Fruit fly (Drosophila melanogaster) whole organism, prepupa: ENCODE measurements around the gene CG1208.

Source experiments
- Blimp-1 ChIP-seq: fragments of 200-800 bp; sonication (Bioruptor generic); optimal IDR thresholded peaks from 3 replicates; lab custom pipeline; 2017; ENCODE audit warnings: missing biosample characterization, missing genetic modification characterization, mild to moderate bottlenecking, moderate library complexity, missing genetic modification reagents
- CG10631 ChIP-seq: fragments of 200-800 bp; sonication (Bioruptor generic); optimal IDR thresholded peaks from 2 replicates; lab custom pipeline; 2016; ENCODE audit warnings: missing biosample characterization, missing genetic modification characterization
- CG10669 ChIP-seq: fragments of 200-800 bp; sonication (Bioruptor generic); optimal IDR thresholded peaks from 3 replicates; lab custom pipeline; 2018; ENCODE audit warnings: missing biosample characterization, mild to moderate bottlenecking, missing genetic modification characterization, moderate library complexity
- CG11294 ChIP-seq: fragments of 200-800 bp; sonication (Bioruptor generic); IDR thresholded peaks from 2 replicates; pipeline ENCODE4 v1.3.6; 2022; ENCODE audit warnings: missing biosample characterization, missing genetic modification characterization
- CG15336 ChIP-seq: fragments of 200-800 bp; sonication (Bioruptor generic); IDR thresholded peaks from 2 replicates; pipeline ENCODE4 v1.3.6; 2022; ENCODE audit warnings: missing biosample characterization, missing genetic modification characterization
- CG1621 ChIP-seq: fragments of 200-800 bp; sonication (Bioruptor generic); optimal IDR thresholded peaks from 3 replicates; lab custom pipeline; 2018; ENCODE audit warnings: missing biosample characterization, mild to moderate bottlenecking, missing genetic modification characterization
- CG16779 ChIP-seq: fragments of 200-800 bp; sonication (Bioruptor generic); optimal IDR thresholded peaks from 3 replicates; lab custom pipeline; 2017; ENCODE audit warnings: missing biosample characterization, mild to moderate bottlenecking, missing genetic modification characterization
- CG3032 ChIP-seq: fragments of 200-800 bp; optimal IDR thresholded peaks from 2 replicates; lab custom pipeline; 2019; ENCODE audit warnings: missing biosample characterization, mild to moderate bottlenecking, missing genetic modification characterization, moderate library complexity
- CG31627 ChIP-seq: fragments of 200-800 bp; sonication (Bioruptor generic); optimal IDR thresholded peaks from 3 replicates; lab custom pipeline; 2016; ENCODE audit warnings: missing biosample characterization, missing genetic modification characterization
- CG34406 ChIP-seq: fragments of 200-800 bp; sonication (Bioruptor generic); optimal IDR thresholded peaks from 3 replicates; lab custom pipeline; 2016; ENCODE audit warnings: missing biosample characterization, missing genetic modification characterization
- CG3919 ChIP-seq: fragments of 200-800 bp; sonication (Bioruptor generic); optimal IDR thresholded peaks from 3 replicates; lab custom pipeline; 2016; ENCODE audit warnings: missing biosample characterization, missing genetic modification characterization
- CG4318 ChIP-seq: fragments of 200-800 bp; sonication (Bioruptor generic); optimal IDR thresholded peaks from 3 replicates; lab custom pipeline; 2017; ENCODE audit warnings: missing biosample characterization, mild to moderate bottlenecking, missing genetic modification characterization
- CG6163 ChIP-seq: fragments of 200-800 bp; sonication (Bioruptor generic); IDR thresholded peaks from 3 replicates; pipeline ENCODE4 v1.3.6; 2022; ENCODE audit warnings: missing biosample characterization, missing genetic modification characterization
- CG6276 ChIP-seq: fragments of 200-800 bp; sonication (Bioruptor generic); optimal IDR thresholded peaks from 2 replicates; lab custom pipeline; 2017; ENCODE audit warnings: missing biosample characterization, mild to moderate bottlenecking, missing genetic modification characterization
- CG6808 ChIP-seq: fragments of 200-800 bp; sonication (Bioruptor generic); optimal IDR thresholded peaks from 3 replicates; lab custom pipeline; 2017; ENCODE audit warnings: missing biosample characterization, missing genetic modification characterization, mild to moderate bottlenecking, moderate library complexity, missing genetic modification reagents
- CG8119 ChIP-seq: fragments of 200-800 bp; sonication (Bioruptor generic); IDR thresholded peaks from 3 replicates; pipeline ENCODE4 v1.3.6; 2022; ENCODE audit warnings: missing biosample characterization, missing genetic modification characterization
- CG8632 ChIP-seq: fragments of 200-800 bp; sonication (Bioruptor generic); optimal IDR thresholded peaks from 3 replicates; lab custom pipeline; 2016; ENCODE audit warnings: missing biosample characterization, missing genetic modification characterization
- CG9139 ChIP-seq: fragments of 200-800 bp; sonication (Bioruptor generic); optimal IDR thresholded peaks from 3 replicates; lab custom pipeline; 2017; ENCODE audit warnings: missing biosample characterization, mild to moderate bottlenecking, missing genetic modification characterization
- Eip78C ChIP-seq: fragments of 200-800 bp; sonication (Bioruptor generic); peaks from one replicate; lab custom pipeline; 2016; ENCODE audit warnings: missing biosample characterization, missing genetic modification characterization
- Eip93F ChIP-seq: fragments of 200-800 bp; sonication (Bioruptor generic); optimal IDR thresholded peaks from 2 replicates; lab custom pipeline; 2016; ENCODE audit warnings: missing biosample characterization, mild to moderate bottlenecking, missing genetic modification characterization
- Ets21C ChIP-seq: fragments of 200-800 bp; sonication (Bioruptor generic); optimal IDR thresholded peaks from 3 replicates; lab custom pipeline; 2016; ENCODE audit warnings: missing biosample characterization, missing genetic modification characterization
- Ets96B ChIP-seq: fragments of 200-800 bp; optimal IDR thresholded peaks from 2 replicates; lab custom pipeline; 2019; ENCODE audit warnings: missing biosample characterization, mild to moderate bottlenecking, missing genetic modification characterization, moderate library complexity
- Hr38 ChIP-seq: sonication (Bioruptor generic); optimal IDR thresholded peaks from 2 replicates; lab custom pipeline; 2016; ENCODE audit warnings: missing biosample characterization, missing genetic modification characterization
- Hr39 ChIP-seq: fragments of 200-800 bp; sonication (Bioruptor generic); optimal IDR thresholded peaks from 2 replicates; lab custom pipeline; 2016; ENCODE audit warnings: missing biosample characterization, missing genetic modification characterization
- Lpt ChIP-seq: fragments of 200-800 bp; sonication (Bioruptor generic); optimal IDR thresholded peaks from 3 replicates; lab custom pipeline; 2016; ENCODE audit warnings: missing biosample characterization, missing genetic modification characterization
- Met ChIP-seq: fragments of 200-800 bp; sonication (Bioruptor generic); optimal IDR thresholded peaks from 3 replicates; lab custom pipeline; 2016; ENCODE audit warnings: missing biosample characterization, missing genetic modification characterization
- OdsH ChIP-seq: fragments of 200-800 bp; sonication (Bioruptor generic); optimal IDR thresholded peaks from 3 replicates; lab custom pipeline; 2016; ENCODE audit warnings: missing biosample characterization, missing genetic modification characterization
- Smox ChIP-seq: fragments of 200-800 bp; sonication (Bioruptor generic); optimal IDR thresholded peaks from 3 replicates; lab custom pipeline; 2016; ENCODE audit warnings: missing biosample characterization, missing genetic modification characterization
- Sox102F ChIP-seq: fragments of 200-800 bp; sonication (Bioruptor generic); optimal IDR thresholded peaks from 2 replicates; lab custom pipeline; 2016; ENCODE audit warnings: missing biosample characterization, mild to moderate bottlenecking, missing genetic modification characterization
- Sox14 ChIP-seq: fragments of 200-800 bp; sonication (Bioruptor generic); optimal IDR thresholded peaks from 3 replicates; lab custom pipeline; 2016; ENCODE audit warnings: missing biosample characterization, missing genetic modification characterization
- Sox15 ChIP-seq: fragments of 200-800 bp; sonication (Bioruptor generic); optimal IDR thresholded peaks from 3 replicates; lab custom pipeline; 2016; ENCODE audit warnings: missing biosample characterization, missing genetic modification characterization
- achi ChIP-seq: fragments of 200-800 bp; sonication (Bioruptor generic); optimal IDR thresholded peaks from 3 replicates; lab custom pipeline; 2016; ENCODE audit warnings: missing biosample characterization, missing genetic modification characterization
- cyc ChIP-seq: fragments of 200-800 bp; sonication (Bioruptor generic); optimal IDR thresholded peaks from 3 replicates; lab custom pipeline; 2016; ENCODE audit warnings: missing biosample characterization, missing genetic modification characterization
- dsx ChIP-seq: fragments of 200-800 bp; optimal IDR thresholded peaks from 3 replicates; lab custom pipeline; 2019; ENCODE audit warnings: missing biosample characterization, mild to moderate bottlenecking, missing genetic modification characterization, moderate library complexity; ENCODE audit not compliant: poor library complexity, severe bottlenecking
- eg ChIP-seq: fragments of 200-800 bp; sonication (Bioruptor generic); IDR thresholded peaks from 3 replicates; pipeline ENCODE4 v1.3.6; 2022; ENCODE audit warnings: missing biosample characterization, missing genetic modification characterization
- esn ChIP-seq: fragments of 200-800 bp; sonication (Bioruptor generic); optimal IDR thresholded peaks from 2 replicates; lab custom pipeline; 2016; ENCODE audit warnings: missing biosample characterization, mild to moderate bottlenecking, missing genetic modification characterization, moderate library complexity
- fd59A ChIP-seq: fragments of 200-800 bp; sonication (Bioruptor generic); optimal IDR thresholded peaks from 2 replicates; lab custom pipeline; 2017; ENCODE audit warnings: missing biosample characterization, mild to moderate bottlenecking, missing genetic modification characterization, missing genetic modification reagents
- lz ChIP-seq: fragments of 200-800 bp; sonication (Bioruptor generic); optimal IDR thresholded peaks from 3 replicates; lab custom pipeline; 2016; ENCODE audit warnings: missing biosample characterization, missing genetic modification characterization
- net ChIP-seq: fragments of 200-800 bp; sonication (Bioruptor generic); optimal IDR thresholded peaks from 3 replicates; lab custom pipeline; 2016; ENCODE audit warnings: missing biosample characterization, missing genetic modification characterization
- pdm3 ChIP-seq: fragments of 200-800 bp; sonication (Bioruptor generic); optimal IDR thresholded peaks from 3 replicates; lab custom pipeline; 2016; ENCODE audit warnings: missing biosample characterization, missing genetic modification characterization
- spab ChIP-seq: fragments of 200-800 bp; sonication (Bioruptor generic); optimal IDR thresholded peaks from 2 replicates; lab custom pipeline; 2017; ENCODE audit warnings: missing biosample characterization, mild to moderate bottlenecking, missing genetic modification characterization, missing genetic modification reagents
- ss ChIP-seq, 2 experiments: fragments of 200-800 bp; sonication (Bioruptor generic); optimal IDR thresholded peaks; 2 replicates in 1 of 2; 3 replicates in 1 of 2; lab custom pipeline; 2017 to 2018; ENCODE audit warnings: mild to moderate bottlenecking in 2 of 2, missing biosample characterization in 2 of 2, missing genetic modification characterization in 2 of 2, moderate library complexity in 1 of 2
- svp ChIP-seq: fragments of 200-800 bp; sonication (Bioruptor generic); peaks from one replicate; lab custom pipeline; 2016; ENCODE audit warnings: missing biosample characterization, missing genetic modification characterization
- topi ChIP-seq: fragments of 200-800 bp; sonication (Bioruptor generic); optimal IDR thresholded peaks from 3 replicates; lab custom pipeline; 2016; ENCODE audit warnings: missing biosample characterization, missing genetic modification characterization
- vri ChIP-seq: fragments of 200-800 bp; sonication (Bioruptor generic); optimal IDR thresholded peaks from 3 replicates; lab custom pipeline; 2016; ENCODE audit warnings: missing biosample characterization, mild to moderate bottlenecking, missing genetic modification characterization

CG1208 gene

dm6 chr3R:5861218-5861902, 29.9 kb downstream of the CG1208 start (continued):
- TF ChIP-seq Smox (GFP tag; lab: Kevin White, UChicago) (peak; percentile 62), CG3032 (peak; percentile 22), CG1621 (tag; lab: Kevin White, UChicago) (no peak), CG8119 (GFP tag; lab: Robert Waterston, UW) (no peak), Sox14 (GFP tag; lab: Kevin White, UChicago) (no peak), net (peak; percentile 46), CG6276 (GFP tag; lab: Kevin White, UChicago) (no peak), CG4318 (GFP tag; lab: Kevin White, UChicago) (peak; percentile 59), CG11294 (GFP tag; lab: Robert Waterston, UW) (no peak; the same call in 1 of the 2 replicates)

- TF ChIP-seq lz (GFP tag; lab: Kevin White, UChicago): peak; percentile 42
- TF ChIP-seq Eip78C: peak; percentile 58
- no peak for TF ChIP-seq Lpt (GFP tag; lab: Kevin White, UChicago)
- TF ChIP-seq Eip93F (GFP tag; lab: Kevin White, UChicago): no peak
- TF ChIP-seq net: peak; percentile 4
- TF ChIP-seq Ets21C (GFP tag; lab: Kevin White, UChicago): peak; percentile 15
- TF ChIP-seq CG34406 (GFP tag; lab: Kevin White, UChicago): peak; percentile 23
- peak; percentile 34; the same call in 1 of the 2 replicates for TF ChIP-seq CG15336 (GFP tag; lab: Robert Waterston, UW)
- peak; percentile 23 for TF ChIP-seq CG10631
- no peak for TF ChIP-seq Hr38 (GFP tag; lab: Kevin White, UChicago)
- peak; percentile 25 for TF ChIP-seq OdsH
- TF ChIP-seq Met (GFP tag; lab: Kevin White, UChicago): peak; percentile 44
- no peak for TF ChIP-seq Ets96B (tag; lab: Kevin White, UChicago)
- no peak for TF ChIP-seq fd59A (GFP tag; lab: Kevin White, UChicago)
- TF ChIP-seq achi (GFP tag; lab: Kevin White, UChicago): no peak
- no peak for TF ChIP-seq CG9139 (GFP tag; lab: Kevin White, UChicago)
- peak; percentile 50; the same call in 1 of the 3 replicates for TF ChIP-seq CG6163 (GFP tag; lab: Robert Waterston, UW)
- TF ChIP-seq Smox (GFP tag; lab: Kevin White, UChicago): peak; percentile 27
- TF ChIP-seq CG6808 (GFP tag; lab: Kevin White, UChicago): peak; percentile 5
- TF ChIP-seq CG31627 (GFP tag; lab: Kevin White, UChicago): peak; percentile 41
- peak; percentile 19 for TF ChIP-seq CG3032
- no peak for TF ChIP-seq CG10669
- TF ChIP-seq CG16779 (tag; lab: Kevin White, UChicago): no peak
- peak; percentile 77 for TF ChIP-seq Sox14 (GFP tag; lab: Kevin White, UChicago)
- TF ChIP-seq Sox102F (GFP tag; lab: Kevin White, UChicago): no peak
- TF ChIP-seq pdm3 (GFP tag; lab: Kevin White, UChicago): peak; percentile 11
- no peak for TF ChIP-seq CG8119 (GFP tag; lab: Robert Waterston, UW)
- TF ChIP-seq spab (GFP tag; lab: Kevin White, UChicago): no peak
- no peak for TF ChIP-seq Blimp-1 (GFP tag; lab: Kevin White, UChicago)
- TF ChIP-seq vri (GFP tag; lab: Kevin White, UChicago): peak; percentile 94
- TF ChIP-seq dsx: peak; percentile 34
- no peak for TF ChIP-seq CG8632 (GFP tag; lab: Kevin White, UChicago)
- TF ChIP-seq ss (GFP tag; optimal IDR thresholded peaks at IDR 0.05; lab: Kevin White, UChicago): peak in 1 of 2 experiments; percentile 3
- TF ChIP-seq eg (GFP tag; lab: Robert Waterston, UW): peak; percentile 21; the same call in 1 of the 3 replicates
- peak; percentile 83 for TF ChIP-seq svp
- TF ChIP-seq topi: peak; percentile 40
- TF ChIP-seq Hr39 (GFP tag; lab: Kevin White, UChicago): peak; percentile 22
- peak; percentile 46 for TF ChIP-seq esn
- TF ChIP-seq CG1621 (tag; lab: Kevin White, UChicago): peak; percentile 21
- peak; percentile 49 for TF ChIP-seq CG3919
- peak; percentile 54 for TF ChIP-seq cyc (GFP tag; lab: Kevin White, UChicago)
- no peak for TF ChIP-seq Sox15 (GFP tag; lab: Kevin White, UChicago)
Observed at dm6 chr3R:5862032-5862641, 30.7 kb downstream of the CG1208 start, which contains the start of gene CG2017. CG2017 (minus strand) TSS chr3R:5862405.
